Worm (Caenorhabditis elegans) whole organism, L4 larva: Measurements from ENCODE around the gene ipla-2.

Experiments used
- R02D3.7 ChIP-seq: fragments of 150-350 bp; sonication (generic microtip); optimal IDR thresholded peaks from 3 replicates; lab custom pipeline; 2014; ENCODE audit warnings: missing biosample characterization, missing genetic modification characterization
- Y105C5A.15 ChIP-seq: fragments of 200-800 bp; sonication (Bioruptor generic); IDR thresholded peaks from 2 replicates; pipeline ENCODE4 v1.3.6; 2022; ENCODE audit warnings: missing genetic modification characterization, missing compliant biosample characterization
- aha-1 ChIP-seq: fragments of 150-350 bp; peaks from one replicate; lab custom pipeline; 2014; ENCODE audit warnings: missing biosample characterization, missing genetic modification characterization
- dve-1 ChIP-seq: sonication (generic microtip); optimal IDR thresholded peaks from 2 replicates; lab custom pipeline; 2017; ENCODE audit warnings: antibody characterized with exemption, mild to moderate bottlenecking, missing genetic modification characterization, missing compliant biosample characterization; ENCODE audit not compliant: insufficient read depth
- egl-27 ChIP-seq: sonication (generic microtip); optimal IDR thresholded peaks from 3 replicates; lab custom pipeline; 2017; ENCODE audit warnings: missing biosample characterization, missing genetic modification reagents, missing genetic modification characterization
- fkh-10 ChIP-seq: fragments of 150-350 bp; optimal IDR thresholded peaks from 2 replicates; lab custom pipeline; 2014; ENCODE audit warnings: missing biosample characterization, missing genetic modification reagents, missing genetic modification characterization
- fos-1 ChIP-seq: fragments of 150-350 bp; optimal IDR thresholded peaks from 2 replicates; lab custom pipeline; 2014; ENCODE audit warnings: missing biosample characterization, missing genetic modification characterization
- jun-1 ChIP-seq: fragments of 150-350 bp; optimal IDR thresholded peaks from 2 replicates; lab custom pipeline; 2014; ENCODE audit warnings: missing biosample characterization, missing genetic modification reagents, missing genetic modification characterization
- lin-1 ChIP-seq: fragments of 200-800 bp; sonication (Bioruptor generic); IDR thresholded peaks from 2 replicates; pipeline ENCODE4 v1.3.6; 2022; ENCODE audit warnings: missing genetic modification reagents, missing genetic modification characterization, missing compliant biosample characterization
- lin-39 ChIP-seq: fragments of 150-350 bp; optimal IDR thresholded peaks from 2 replicates; lab custom pipeline; 2014; ENCODE audit warnings: missing biosample characterization, missing genetic modification reagents, missing genetic modification characterization
- lir-3 ChIP-seq: sonication (generic microtip); optimal IDR thresholded peaks from 2 replicates; lab custom pipeline; 2016; ENCODE audit warnings: mild to moderate bottlenecking, missing genetic modification characterization, missing compliant biosample characterization
- mdl-1 ChIP-seq, 2 experiments: fragments of 150-350 bp in 1 of 2; sonication (generic microtip) in 1 of 2; optimal IDR thresholded peaks; 2 replicates each; lab custom pipeline; 2014 to 2017; ENCODE audit warnings: missing biosample characterization in 2 of 2, missing genetic modification characterization in 2 of 2
- nhr-11 ChIP-seq: fragments of 150-350 bp; optimal IDR thresholded peaks from 2 replicates; lab custom pipeline; 2014; ENCODE audit warnings: missing biosample characterization, missing genetic modification characterization
- zag-1 ChIP-seq: fragments of 150-350 bp; optimal IDR thresholded peaks from 2 replicates; lab custom pipeline; 2014; ENCODE audit warnings: missing biosample characterization, missing genetic modification characterization

- no peak for TF ChIP-seq dve-1 (tag; lab: Kevin White, UChicago)
- no peak for TF ChIP-seq fkh-10
- TF ChIP-seq mdl-1 (tag; optimal IDR thresholded peaks at IDR 0.05; lab: Kevin White, UChicago) = no peak
- TF ChIP-seq egl-27 = no peak
- no peak for TF ChIP-seq nhr-11 (tag; lab: Kevin White, UChicago)
- TF ChIP-seq lir-3 (tag; lab: Kevin White, UChicago) = no peak
- TF ChIP-seq fos-1 (tag; lab: Kevin White, UChicago) = no peak
- no peak for TF ChIP-seq Y105C5A.15 (GFP tag; lab: Robert Waterston, UW)
- TF ChIP-seq lin-39 (tag; lab: Kevin White, UChicago) = no peak
- TF ChIP-seq R02D3.7 = no peak
- no peak for TF ChIP-seq zag-1 (tag; lab: Kevin White, UChicago)
- no peak for TF ChIP-seq lin-1 (GFP tag; lab: Robert Waterston, UW)
- TF ChIP-seq jun-1 (tag; lab: Kevin White, UChicago) = no peak
- TF ChIP-seq aha-1 (tag; lab: Kevin White, UChicago) = no peak
Measured at ce11 chrX:9856618-9857017, 18.8 kb upstream of the ipla-2 start, which contains the start of gene R07B1.11.
